Worm (Caenorhabditis elegans): Measurements from ENCODE around the gene his-6.

DNA sequence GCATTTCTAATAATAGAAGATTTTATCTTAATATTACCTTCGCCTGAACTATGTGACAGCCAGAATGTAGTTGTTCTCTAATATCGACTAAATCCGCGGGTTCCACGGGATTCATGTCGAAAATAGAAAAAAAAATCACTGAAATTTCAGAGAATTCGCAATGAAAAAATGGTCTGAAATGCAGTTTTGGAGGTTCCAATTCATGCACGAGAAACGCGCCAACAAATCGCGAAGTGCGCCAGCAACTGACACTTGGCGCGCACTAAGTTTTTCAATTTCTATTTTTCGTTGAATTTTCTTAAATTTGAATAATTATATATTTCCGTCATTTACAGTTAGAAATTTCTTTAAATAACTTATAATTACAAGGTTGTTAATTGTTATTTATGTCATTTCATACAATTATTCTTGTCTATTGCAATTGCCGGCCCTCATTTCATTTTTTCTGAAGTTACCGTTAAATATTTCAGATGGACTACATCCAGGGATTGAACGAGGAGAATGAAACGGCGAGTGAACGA lies 35.1 kb upstream of the his-6 start, which contains the start of the genes F25G6.9 and symk-1:
- TF ChIP-seq elt-2 (tag; optimal IDR thresholded peaks at IDR 0.05) (peak; percentile 38), pqm-1 (tag; optimal IDR thresholded peaks at IDR 0.05) (peak; percentile 26), lin-39 (tag; optimal IDR thresholded peaks at IDR 0.05) (no peak), snpc-4 (tag; optimal IDR thresholded peaks at IDR 0.05) (peak; percentile 64), nhr-77 (tag; optimal IDR thresholded peaks at IDR 0.05) (no peak), ama-1 (optimal IDR thresholded peaks at IDR 0.05) (no peak), pha-4 (tag; optimal IDR thresholded peaks at IDR 0.05) (no peak)

Data from whole organism, L3 larva.